Worm (Caenorhabditis elegans) whole organism, early embryonic: Measurements from ENCODE around the gene vab-9.

Experiments used
- B0310.2 ChIP-seq: sonication (generic microtip); optimal IDR thresholded peaks from 2 replicates; lab custom pipeline; 2016; ENCODE audit warnings: mild to moderate bottlenecking, missing genetic modification characterization, missing compliant biosample characterization
- F13C5.2 ChIP-seq: sonication (generic microtip); optimal IDR thresholded peaks from 2 replicates; lab custom pipeline; 2017; ENCODE audit warnings: mild to moderate bottlenecking, missing genetic modification characterization, inconsistent platforms, missing compliant biosample characterization
- aly-1 ChIP-seq: sonication (generic microtip); optimal IDR thresholded peaks from 2 replicates; lab custom pipeline; 2016; ENCODE audit warnings: missing genetic modification characterization, missing compliant biosample characterization
- ama-1 ChIP-seq: fragments of 150-350 bp; optimal IDR thresholded peaks from 2 replicates; lab custom pipeline; 2014
- ceh-13 ChIP-seq: fragments of 200-800 bp; sonication (Bioruptor generic); optimal IDR thresholded peaks from 2 replicates; lab custom pipeline; 2018; ENCODE audit warnings: mild to moderate bottlenecking, missing genetic modification characterization, missing compliant biosample characterization
- ceh-36 ChIP-seq: sonication (generic microtip); optimal IDR thresholded peaks from 2 replicates; lab custom pipeline; 2016; ENCODE audit warnings: missing genetic modification characterization, inconsistent platforms, missing compliant biosample characterization
- ets-7 ChIP-seq: sonication (generic microtip); optimal IDR thresholded peaks from 2 replicates; lab custom pipeline; 2016; ENCODE audit warnings: missing genotype, missing genetic modification characterization, missing compliant biosample characterization
- flt-1 ChIP-seq: fragments of 200-800 bp; sonication (Bioruptor generic); IDR thresholded peaks from 2 replicates; pipeline ENCODE4 v1.3.6; 2022; ENCODE audit warnings: missing genetic modification characterization, missing compliant biosample characterization
- hmbx-1 ChIP-seq: sonication (generic microtip); optimal IDR thresholded peaks from 2 replicates; lab custom pipeline; 2016; ENCODE audit warnings: mild to moderate bottlenecking, missing genetic modification characterization, missing compliant biosample characterization
- hmg-4 ChIP-seq: fragments of 200-800 bp; sonication (Bioruptor generic); optimal IDR thresholded peaks from 2 replicates; lab custom pipeline; 2018; ENCODE audit warnings: mild to moderate bottlenecking, missing genetic modification characterization, missing compliant biosample characterization
- hnd-1 ChIP-seq: sonication (generic microtip); optimal IDR thresholded peaks from 2 replicates; lab custom pipeline; 2016; ENCODE audit warnings: missing genetic modification characterization, missing compliant biosample characterization
- pes-1 ChIP-seq: fragments of 200-800 bp; sonication (Bioruptor generic); IDR thresholded peaks from 2 replicates; pipeline ENCODE4 v1.3.6; 2022; ENCODE audit warnings: missing genetic modification reagents, missing genetic modification characterization, missing compliant biosample characterization
- scrt-1 ChIP-seq: fragments of 200-800 bp; sonication (Bioruptor generic); IDR thresholded peaks from 2 replicates; pipeline ENCODE4 v1.3.6; 2022; ENCODE audit warnings: missing genetic modification characterization, missing compliant biosample characterization
- sea-1 ChIP-seq: fragments of 200-800 bp; sonication (Bioruptor generic); conservative IDR thresholded peaks from 2 replicates; pipeline ENCODE4 v1.3.6; 2022; ENCODE audit warnings: missing genetic modification characterization, missing compliant biosample characterization
- tbx-11 ChIP-seq: fragments of 200-800 bp; sonication (Bioruptor generic); IDR thresholded peaks from 2 replicates; pipeline ENCODE4 v1.3.6; 2022; ENCODE audit warnings: missing genetic modification characterization, missing compliant biosample characterization
- tbx-37 ChIP-seq: fragments of 200-800 bp; sonication (Bioruptor generic); conservative IDR thresholded peaks from 2 replicates; pipeline ENCODE4 v1.3.6; 2022; ENCODE audit warnings: missing genetic modification reagents, missing genetic modification characterization, missing compliant biosample characterization
- tra-4 ChIP-seq: sonication (generic microtip); optimal IDR thresholded peaks from 2 replicates; lab custom pipeline; 2017; ENCODE audit warnings: missing genetic modification characterization, missing compliant biosample characterization

vab-9 gene

DNA sequence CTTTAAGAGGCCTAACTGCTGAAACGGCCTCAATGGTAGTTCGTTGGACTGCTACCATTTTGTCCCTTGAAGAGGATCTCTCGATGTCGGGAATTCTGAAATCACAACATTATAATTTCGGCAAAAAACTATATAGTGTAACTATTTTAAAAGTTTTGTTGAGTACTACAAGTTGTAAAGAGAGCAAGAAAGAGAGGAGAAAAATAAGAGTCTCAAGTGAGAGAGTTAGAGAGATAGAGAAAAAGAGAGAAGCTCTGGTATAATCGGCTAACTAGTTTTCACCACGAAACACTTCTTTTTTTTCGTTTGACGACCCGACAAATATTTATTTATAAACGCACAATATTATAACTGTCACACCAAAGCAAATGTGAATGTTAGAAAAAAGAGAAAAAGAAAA lies at the start of gene vab-9:
vab-9 (minus strand) TSS at position 101 of the 400 bp plus-strand sequence.
- TF ChIP-seq F13C5.2 (tag; lab: Kevin White, UChicago) (no peak), ceh-36 (tag; lab: Kevin White, UChicago) (no peak), tbx-11 (GFP tag; lab: Robert Waterston, UW) (no peak), tra-4 (tag; lab: Kevin White, UChicago) (no peak), sea-1 (GFP tag; lab: Robert Waterston, UW) (no peak), pes-1 (GFP tag; lab: Robert Waterston, UW) (no peak), ama-1 (lab: Kevin White, UChicago) (no peak), ceh-13 (GFP tag; lab: Kevin White, UChicago) (no peak), hnd-1 (tag; lab: Kevin White, UChicago) (no peak), aly-1 (tag; lab: Kevin White, UChicago) (no peak), scrt-1 (no peak), hmg-4 (GFP tag; lab: Kevin White, UChicago) (no peak), ets-7 (tag; lab: Kevin White, UChicago) (no peak), tbx-37 (GFP tag; lab: Robert Waterston, UW) (no peak), flt-1 (GFP tag; lab: Robert Waterston, UW) (no peak), hmbx-1 (tag; lab: Kevin White, UChicago) (no peak), B0310.2 (tag; lab: Kevin White, UChicago) (no peak)

DNA sequence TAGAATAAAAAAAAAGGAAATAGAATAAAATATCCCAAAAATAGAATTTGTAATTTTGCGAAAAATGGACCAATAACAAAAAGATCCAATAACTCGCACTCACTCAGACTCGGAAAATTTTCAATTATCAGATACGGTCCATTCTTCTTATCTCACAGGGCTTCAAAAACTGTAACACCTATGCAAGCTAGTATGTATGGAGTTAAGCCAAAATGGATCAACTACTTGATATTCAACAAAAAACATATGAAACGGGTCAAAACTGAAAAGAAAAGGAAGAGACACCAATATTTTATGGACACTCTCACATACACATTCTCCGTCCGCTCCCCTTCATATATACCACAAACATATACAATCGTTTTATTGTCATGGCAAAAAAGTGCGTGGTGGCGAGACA lies 48.1 kb upstream of the vab-9 start, which contains the start of gene C34C6.9:
C34C6.9 (plus strand) TSS at position 301 of the 400 bp plus-strand sequence.
- TF ChIP-seq F13C5.2 (tag; lab: Kevin White, UChicago) (no peak), flt-1 (GFP tag; lab: Robert Waterston, UW) (no peak), sea-1 (GFP tag; lab: Robert Waterston, UW) (no peak), aly-1 (tag; lab: Kevin White, UChicago) (no peak), scrt-1 (no peak), ceh-36 (tag; lab: Kevin White, UChicago) (no peak), tra-4 (tag; lab: Kevin White, UChicago) (no peak), B0310.2 (tag; lab: Kevin White, UChicago) (no peak), ama-1 (lab: Kevin White, UChicago) (no peak)

DNA sequence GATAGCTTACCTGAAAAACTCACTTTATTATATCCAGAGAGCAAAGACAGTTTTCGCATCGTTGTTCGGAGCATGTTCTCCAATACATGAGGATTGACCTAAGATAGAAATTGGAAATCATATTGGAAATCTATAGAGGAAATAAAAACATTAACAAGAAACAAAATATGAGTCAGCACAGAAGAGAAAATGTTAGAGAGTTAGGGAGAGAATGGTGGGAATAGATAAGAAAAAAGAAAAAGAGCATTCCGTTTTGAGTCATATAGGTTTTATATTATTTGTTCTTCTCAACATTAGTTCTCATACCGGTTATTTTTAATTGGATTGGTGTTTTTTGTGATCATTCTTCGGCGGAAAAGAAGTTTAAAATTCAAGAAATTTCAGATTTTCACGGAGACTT lies 47.3 kb upstream of the vab-9 start, which contains the start of gene hgap-2:
hgap-2 (minus strand) TSS at position 101 of the 400 bp plus-strand sequence.
- TF ChIP-seq ceh-13 (GFP tag; lab: Kevin White, UChicago) (no peak), pes-1 (GFP tag; lab: Robert Waterston, UW) (no peak), tbx-11 (GFP tag; lab: Robert Waterston, UW) (no peak), hmg-4 (GFP tag; lab: Kevin White, UChicago) (no peak), aly-1 (tag; lab: Kevin White, UChicago) (no peak), ceh-36 (tag; lab: Kevin White, UChicago) (no peak), F13C5.2 (tag; lab: Kevin White, UChicago) (no peak), ets-7 (tag; lab: Kevin White, UChicago) (no peak), flt-1 (GFP tag; lab: Robert Waterston, UW) (no peak), ama-1 (lab: Kevin White, UChicago) (no peak), hmbx-1 (tag; lab: Kevin White, UChicago) (no peak), hnd-1 (tag; lab: Kevin White, UChicago) (no peak), scrt-1 (no peak), tra-4 (tag; lab: Kevin White, UChicago) (no peak), tbx-37 (GFP tag; lab: Robert Waterston, UW) (no peak), B0310.2 (tag; lab: Kevin White, UChicago) (no peak), sea-1 (GFP tag; lab: Robert Waterston, UW) (no peak)

- no peak for TF ChIP-seq F13C5.2 (tag; lab: Kevin White, UChicago)
- TF ChIP-seq flt-1 (GFP tag; lab: Robert Waterston, UW) = 0 out of 2 replicates have a peak, but pooled peaks have one; percentile 22
- TF ChIP-seq aly-1 (tag; lab: Kevin White, UChicago) = no peak
- no peak for TF ChIP-seq hmbx-1 (tag; lab: Kevin White, UChicago)
These were observed 46.4 kb upstream of the vab-9 start for ce11 chrII:8683933-8684332.

ce11 chrII:8679799-8680198 lies 42.3 kb upstream of the vab-9 start:
- TF ChIP-seq tra-4 (tag; lab: Kevin White, UChicago) (no peak), flt-1 (GFP tag; lab: Robert Waterston, UW) (no peak), scrt-1 (no peak), B0310.2 (tag; lab: Kevin White, UChicago) (no peak), ceh-13 (GFP tag; lab: Kevin White, UChicago) (no peak), hnd-1 (tag; lab: Kevin White, UChicago) (no peak), tbx-37 (GFP tag; lab: Robert Waterston, UW) (no peak), aly-1 (tag; lab: Kevin White, UChicago) (no peak), F13C5.2 (tag; lab: Kevin White, UChicago) (no peak), ceh-36 (tag; lab: Kevin White, UChicago) (no peak), hmbx-1 (tag; lab: Kevin White, UChicago) (no peak), ama-1 (lab: Kevin White, UChicago) (no peak)

DNA sequence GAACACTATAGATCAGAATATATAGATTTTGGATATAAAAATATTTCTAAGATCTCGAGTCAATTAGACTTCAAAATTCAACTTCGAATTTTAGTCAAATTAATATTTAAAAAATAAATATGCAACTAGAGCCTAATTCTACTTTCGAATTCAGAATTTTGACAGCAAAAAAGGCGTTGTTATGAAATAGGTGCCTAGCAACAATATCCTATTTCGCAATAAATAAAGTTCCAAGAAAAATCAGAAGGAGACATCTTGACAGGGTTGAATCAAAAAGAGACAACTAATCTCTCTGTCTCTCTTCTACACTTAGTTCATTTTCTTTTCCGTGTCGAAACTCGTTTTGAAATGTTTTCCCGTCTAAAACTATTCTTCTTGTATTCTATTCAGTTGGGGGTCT lies 37.9 kb upstream of the vab-9 start:
- TF ChIP-seq aly-1 (tag; lab: Kevin White, UChicago) (no peak), ama-1 (lab: Kevin White, UChicago) (no peak), tbx-37 (GFP tag; lab: Robert Waterston, UW) (no peak), tbx-11 (GFP tag; lab: Robert Waterston, UW) (no peak), hmbx-1 (tag; lab: Kevin White, UChicago) (no peak), pes-1 (GFP tag; lab: Robert Waterston, UW) (no peak), hmg-4 (GFP tag; lab: Kevin White, UChicago) (no peak), B0310.2 (tag; lab: Kevin White, UChicago) (no peak), sea-1 (GFP tag; lab: Robert Waterston, UW) (no peak), F13C5.2 (tag; lab: Kevin White, UChicago) (no peak), ets-7 (tag; lab: Kevin White, UChicago) (no peak), ceh-13 (GFP tag; lab: Kevin White, UChicago) (no peak), ceh-36 (tag; lab: Kevin White, UChicago) (no peak), hnd-1 (tag; lab: Kevin White, UChicago) (no peak), tra-4 (tag; lab: Kevin White, UChicago) (no peak), scrt-1 (no peak), flt-1 (GFP tag; lab: Robert Waterston, UW) (no peak)
